Worm (Caenorhabditis elegans) whole organism, L4 larva: ENCODE measurements around the gene trcs-2.

Experiments
- ZK546.5 ChIP-seq, 2 experiments: sonication (generic microtip); optimal IDR thresholded peaks; 2 replicates each; lab custom pipeline; 2017; ENCODE audit warnings: missing biosample characterization in 2 of 2, missing genetic modification characterization in 2 of 2
- daf-12 ChIP-seq: fragments of 150-350 bp; optimal IDR thresholded peaks from 2 replicates; lab custom pipeline; 2014; ENCODE audit warnings: missing biosample characterization, missing genetic modification reagents, missing genetic modification characterization
- jun-1 ChIP-seq: fragments of 150-350 bp; optimal IDR thresholded peaks from 2 replicates; lab custom pipeline; 2014; ENCODE audit warnings: missing biosample characterization, missing genetic modification reagents, missing genetic modification characterization
- lin-15B ChIP-seq: fragments of 150-350 bp; sonication (generic microtip); optimal IDR thresholded peaks from 3 replicates; lab custom pipeline; 2014; ENCODE audit warnings: missing biosample characterization, missing genetic modification characterization
- lin-38 ChIP-seq: fragments of 200-800 bp; sonication (Bioruptor generic); IDR thresholded peaks from 2 replicates; pipeline ENCODE4 v1.3.6; 2022; ENCODE audit warnings: missing genetic modification reagents, missing genetic modification characterization, missing compliant biosample characterization
- lin-39 ChIP-seq: fragments of 150-350 bp; optimal IDR thresholded peaks from 2 replicates; lab custom pipeline; 2014; ENCODE audit warnings: missing biosample characterization, missing genetic modification reagents, missing genetic modification characterization
- nhr-237 ChIP-seq: sonication (generic microtip); optimal IDR thresholded peaks from 2 replicates; lab custom pipeline; 2017; ENCODE audit warnings: missing biosample characterization, missing genetic modification characterization
- rbr-2 ChIP-seq: sonication (generic microtip); optimal IDR thresholded peaks from 2 replicates; lab custom pipeline; 2016; ENCODE audit warnings: missing genotype, missing genetic modification characterization, missing compliant biosample characterization
- unc-62 ChIP-seq, 3 experiments: fragments of 150-350 bp in 1 of 3; sonication (generic microtip); optimal IDR thresholded peaks in 2 of 3; peaks in 1 of 3; 1 replicate in 1 of 3; 2 replicates in 2 of 3; lab custom pipeline; 2014 to 2017; ENCODE audit warnings: missing biosample characterization in 3 of 3, missing genetic modification characterization in 3 of 3, missing genetic modification reagents in 3 of 3, missing genotype in 1 of 3

DNA sequence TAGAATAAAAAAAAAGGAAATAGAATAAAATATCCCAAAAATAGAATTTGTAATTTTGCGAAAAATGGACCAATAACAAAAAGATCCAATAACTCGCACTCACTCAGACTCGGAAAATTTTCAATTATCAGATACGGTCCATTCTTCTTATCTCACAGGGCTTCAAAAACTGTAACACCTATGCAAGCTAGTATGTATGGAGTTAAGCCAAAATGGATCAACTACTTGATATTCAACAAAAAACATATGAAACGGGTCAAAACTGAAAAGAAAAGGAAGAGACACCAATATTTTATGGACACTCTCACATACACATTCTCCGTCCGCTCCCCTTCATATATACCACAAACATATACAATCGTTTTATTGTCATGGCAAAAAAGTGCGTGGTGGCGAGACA is 36.7 kb upstream of the trcs-2 start, which contains the start of gene C34C6.9:
- TF ChIP-seq rbr-2 (tag; lab: Kevin White, UChicago), result no peak
- no peak for TF ChIP-seq unc-62 (GFP tag; optimal IDR thresholded peaks at IDR 0.05 in 1 of 2; lab: Kevin White, UChicago)
- no peak for TF ChIP-seq unc-62 (tag; optimal IDR thresholded peaks at IDR 0.05; lab: Kevin White, UChicago)
- no peak for TF ChIP-seq lin-39 (tag; lab: Kevin White, UChicago)
- TF ChIP-seq daf-12, result no peak
- no peak for TF ChIP-seq lin-15B
- no peak for TF ChIP-seq lin-38 (GFP tag; lab: Robert Waterston, UW)
- TF ChIP-seq jun-1 (tag; lab: Kevin White, UChicago), result no peak
- TF ChIP-seq nhr-237 (tag; lab: Kevin White, UChicago), result no peak
- TF ChIP-seq ZK546.5 (tag; optimal IDR thresholded peaks at IDR 0.05; lab: Kevin White, UChicago), result no peak
